Fruit fly (Drosophila melanogaster) whole organism, embryonic: ENCODE data around the gene CG32651.

Experiments
- CG10147 ChIP-seq: fragments of 200-800 bp; sonication (Bioruptor generic); optimal IDR thresholded peaks from 2 replicates; lab custom pipeline; 2019; ENCODE audit warnings: missing biosample characterization, mild to moderate bottlenecking, missing genetic modification characterization, moderate library complexity
- CG10979 ChIP-seq: fragments of 200-800 bp; sonication (Bioruptor generic); optimal IDR thresholded peaks from 2 replicates; lab custom pipeline; 2018; ENCODE audit warnings: missing biosample characterization, mild to moderate bottlenecking, missing genetic modification characterization, moderate library complexity
- CG12769 ChIP-seq: fragments of 200-800 bp; sonication (Bioruptor generic); optimal IDR thresholded peaks from 2 replicates; lab custom pipeline; 2019; ENCODE audit warnings: missing biosample characterization, mild to moderate bottlenecking, missing genetic modification characterization, moderate library complexity
- CG13775 ChIP-seq: fragments of 200-800 bp; sonication (Bioruptor generic); optimal IDR thresholded peaks from 3 replicates; lab custom pipeline; 2017; ENCODE audit warnings: missing biosample characterization, mild to moderate bottlenecking, missing genetic modification characterization
- CG17361 ChIP-seq: fragments of 200-800 bp; sonication (Bioruptor generic); IDR thresholded peaks from 3 replicates; pipeline ENCODE4 v1.3.6; 2022; ENCODE audit warnings: missing biosample characterization, missing genetic modification characterization
- CG17612 ChIP-seq: fragments of 200-800 bp; sonication (Bioruptor generic); IDR thresholded peaks from 2 replicates; pipeline ENCODE4 v1.3.6; 2022; ENCODE audit warnings: missing biosample characterization, missing genetic modification characterization
- CG2120 ChIP-seq: fragments of 200-800 bp; sonication (Bioruptor generic); optimal IDR thresholded peaks from 3 replicates; lab custom pipeline; 2016; ENCODE audit warnings: missing biosample characterization, missing genetic modification characterization
- CG2678 ChIP-seq: fragments of 200-800 bp; sonication (Bioruptor generic); optimal IDR thresholded peaks from 3 replicates; lab custom pipeline; 2019; ENCODE audit warnings: missing biosample characterization, mild to moderate bottlenecking, missing genetic modification characterization, moderate library complexity
- CG2712 ChIP-seq: fragments of 200-800 bp; optimal IDR thresholded peaks from 3 replicates; lab custom pipeline; 2019; ENCODE audit warnings: missing biosample characterization, mild to moderate bottlenecking, missing genetic modification characterization, moderate library complexity
- CG32767 ChIP-seq: fragments of 200-800 bp; sonication (Bioruptor generic); IDR thresholded peaks from 2 replicates; pipeline ENCODE4 v1.3.6; 2022; ENCODE audit warnings: missing biosample characterization, missing genetic modification characterization
- CG34376 ChIP-seq: fragments of 200-800 bp; sonication (Bioruptor generic); optimal IDR thresholded peaks from 2 replicates; lab custom pipeline; 2018; ENCODE audit warnings: missing biosample characterization, mild to moderate bottlenecking, missing genetic modification characterization
- CG7839 ChIP-seq: fragments of 200-800 bp; sonication (Bioruptor generic); optimal IDR thresholded peaks from 3 replicates; lab custom pipeline; 2018; ENCODE audit warnings: missing biosample characterization, mild to moderate bottlenecking, missing genetic modification characterization, moderate library complexity
- CTCF ChIP-seq: fragments of 200-800 bp; sonication (Bioruptor generic); optimal IDR thresholded peaks from 2 replicates; lab custom pipeline; 2017; ENCODE audit warnings: missing biosample characterization, mild to moderate bottlenecking, missing genetic modification characterization, moderate library complexity
- Dip2 ChIP-seq: fragments of 200-800 bp; sonication (Bioruptor generic); IDR thresholded peaks from 2 replicates; pipeline ENCODE4 v1.3.6; 2022; ENCODE audit warnings: missing biosample characterization, missing genetic modification characterization
- Ets65A ChIP-seq: fragments of 200-800 bp; sonication (Bioruptor generic); peaks from one replicate; lab custom pipeline; 2016; ENCODE audit warnings: missing biosample characterization, missing genetic modification characterization
- HmgD ChIP-seq: fragments of 200-800 bp; sonication (Bioruptor generic); optimal IDR thresholded peaks from 3 replicates; lab custom pipeline; 2016; ENCODE audit warnings: missing biosample characterization, missing genetic modification characterization
- Hsf ChIP-seq: fragments of 200-800 bp; sonication (Bioruptor generic); optimal IDR thresholded peaks from 3 replicates; lab custom pipeline; 2016; ENCODE audit warnings: missing biosample characterization, missing genetic modification characterization
- Max ChIP-seq: fragments of 200-800 bp; sonication (Bioruptor generic); optimal IDR thresholded peaks from 2 replicates; lab custom pipeline; 2016; ENCODE audit warnings: missing biosample characterization, mild to moderate bottlenecking, missing genetic modification characterization
- Myb ChIP-seq: fragments of 200-800 bp; sonication (Bioruptor generic); optimal IDR thresholded peaks from 2 replicates; lab custom pipeline; 2016; ENCODE audit warnings: missing biosample characterization, missing genetic modification characterization
- NFAT ChIP-seq: fragments of 200-800 bp; sonication (Bioruptor generic); IDR thresholded peaks from 2 replicates; pipeline ENCODE4 v1.3.6; 2022; ENCODE audit warnings: missing biosample characterization, missing genetic modification characterization
- Oaz ChIP-seq: fragments of 200-800 bp; sonication (Bioruptor generic); IDR thresholded peaks from 2 replicates; pipeline ENCODE4 v1.3.6; 2022; ENCODE audit warnings: missing biosample characterization, missing genetic modification characterization
- PHDP ChIP-seq: fragments of 200-800 bp; sonication (Bioruptor generic); optimal IDR thresholded peaks from 3 replicates; lab custom pipeline; 2018; ENCODE audit warnings: missing biosample characterization, mild to moderate bottlenecking, missing genetic modification characterization, moderate library complexity
- Ptx1 ChIP-seq: fragments of 200-800 bp; sonication (Bioruptor generic); IDR thresholded peaks from 2 replicates; pipeline ENCODE4 v1.3.6; 2022; ENCODE audit warnings: missing biosample characterization, missing genetic modification characterization
- Sox102F ChIP-seq: fragments of 200-800 bp; sonication (Bioruptor generic); optimal IDR thresholded peaks from 2 replicates; lab custom pipeline; 2018; ENCODE audit warnings: missing biosample characterization, mild to moderate bottlenecking, missing genetic modification characterization, moderate library complexity
- Ssrp ChIP-seq: fragments of 200-800 bp; sonication (Bioruptor generic); optimal IDR thresholded peaks from 2 replicates; lab custom pipeline; 2018; ENCODE audit warnings: missing biosample characterization, mild to moderate bottlenecking, missing genetic modification characterization, moderate library complexity
- Trl ChIP-seq, 3 experiments: fragments of >200 bp in 2 of 3; fragments of 200-800 bp in 1 of 3; sonication (Bioruptor generic) in 1 of 3; optimal IDR thresholded peaks; 2 replicates in 1 of 3; 3 replicates in 2 of 3; lab custom pipeline; 2016 to 2017; ENCODE audit warnings: missing biosample characterization in 1 of 3, missing genetic modification characterization in 1 of 3
- amos ChIP-seq: fragments of 200-800 bp; sonication (Bioruptor generic); IDR thresholded peaks from 2 replicates; pipeline ENCODE4 v1.3.6; 2022; ENCODE audit warnings: missing biosample characterization, missing genetic modification characterization; ENCODE audit not compliant: partially characterized antibody
- az2 ChIP-seq: fragments of 200-800 bp; sonication (Bioruptor generic); optimal IDR thresholded peaks from 3 replicates; lab custom pipeline; 2016; ENCODE audit warnings: missing biosample characterization, missing genetic modification characterization
- crol ChIP-seq: fragments of 200-800 bp; sonication (Bioruptor generic); IDR thresholded peaks from 2 replicates; pipeline ENCODE4 v1.3.6; 2022; ENCODE audit warnings: missing biosample characterization, missing genetic modification characterization
- dpn ChIP-seq, 2 experiments: fragments of 200-800 bp; sonication (Bioruptor generic); optimal IDR thresholded peaks; 3 replicates each; lab custom pipeline; 2016; ENCODE audit warnings: missing biosample characterization in 2 of 2, missing genetic modification characterization in 2 of 2
- ewg ChIP-seq: fragments of 200-800 bp; sonication (Bioruptor generic); optimal IDR thresholded peaks from 3 replicates; lab custom pipeline; 2017; ENCODE audit warnings: mild to moderate bottlenecking, missing biosample characterization, missing genetic modification reagents, missing genetic modification characterization
- gce ChIP-seq: fragments of 200-800 bp; sonication (Bioruptor generic); IDR thresholded peaks from 3 replicates; pipeline ENCODE4 v1.3.6; 2022; ENCODE audit warnings: missing biosample characterization, missing genetic modification characterization
- gem ChIP-seq: fragments of 200-800 bp; sonication (Bioruptor generic); optimal IDR thresholded peaks from 2 replicates; lab custom pipeline; 2019; ENCODE audit warnings: missing biosample characterization, mild to moderate bottlenecking, missing genetic modification characterization, moderate library complexity
- grau ChIP-seq: fragments of 200-800 bp; optimal IDR thresholded peaks from 3 replicates; lab custom pipeline; 2019; ENCODE audit warnings: missing biosample characterization, mild to moderate bottlenecking, missing genetic modification characterization, moderate library complexity
- h ChIP-seq: fragments of >200 bp; optimal IDR thresholded peaks from 2 replicates; lab custom pipeline; 2017
- inv ChIP-seq: fragments of 200-800 bp; sonication (Bioruptor generic); IDR thresholded peaks from 2 replicates; pipeline ENCODE4 v1.3.6; 2022; ENCODE audit warnings: missing biosample characterization, missing genetic modification characterization; ENCODE audit not compliant: partially characterized antibody
- nmo ChIP-seq: fragments of 200-800 bp; sonication (Bioruptor generic); optimal IDR thresholded peaks from 2 replicates; lab custom pipeline; 2018; ENCODE audit warnings: missing biosample characterization, mild to moderate bottlenecking, missing genetic modification characterization, moderate library complexity
- odd ChIP-seq: fragments of 200-800 bp; sonication (Bioruptor generic); optimal IDR thresholded peaks from 2 replicates; lab custom pipeline; 2017; ENCODE audit warnings: missing biosample characterization, mild to moderate bottlenecking, missing genetic modification characterization
- pnt ChIP-seq: fragments of 200-800 bp; sonication (Bioruptor generic); optimal IDR thresholded peaks from 3 replicates; lab custom pipeline; 2016; ENCODE audit warnings: missing biosample characterization, missing genetic modification characterization
- sd ChIP-seq: fragments of 200-800 bp; sonication (Bioruptor generic); optimal IDR thresholded peaks from 3 replicates; lab custom pipeline; 2018; ENCODE audit warnings: missing biosample characterization, mild to moderate bottlenecking, missing genetic modification characterization, moderate library complexity
- sens ChIP-seq: fragments of 200-800 bp; sonication (Bioruptor generic); peaks from one replicate; lab custom pipeline; 2016; ENCODE audit warnings: missing biosample characterization, missing genetic modification characterization
- sisA ChIP-seq: fragments of 200-800 bp; sonication (Bioruptor generic); IDR thresholded peaks from 2 replicates; pipeline ENCODE4 v1.3.6; 2022; ENCODE audit warnings: missing biosample characterization, missing genetic modification characterization
- so ChIP-seq: fragments of 200-800 bp; sonication (Bioruptor generic); IDR thresholded peaks from 3 replicates; pipeline ENCODE4 v1.3.6; 2022; ENCODE audit warnings: missing biosample characterization, missing genetic modification characterization
- sug ChIP-seq: fragments of 200-800 bp; optimal IDR thresholded peaks from 2 replicates; lab custom pipeline; 2019; ENCODE audit warnings: missing biosample characterization, mild to moderate bottlenecking, missing genetic modification characterization, moderate library complexity
- unpg ChIP-seq: fragments of 200-800 bp; sonication (Bioruptor generic); optimal IDR thresholded peaks from 3 replicates; lab custom pipeline; 2018; ENCODE audit warnings: missing biosample characterization, mild to moderate bottlenecking, missing genetic modification characterization, moderate library complexity

CG32651 gene

DNA sequence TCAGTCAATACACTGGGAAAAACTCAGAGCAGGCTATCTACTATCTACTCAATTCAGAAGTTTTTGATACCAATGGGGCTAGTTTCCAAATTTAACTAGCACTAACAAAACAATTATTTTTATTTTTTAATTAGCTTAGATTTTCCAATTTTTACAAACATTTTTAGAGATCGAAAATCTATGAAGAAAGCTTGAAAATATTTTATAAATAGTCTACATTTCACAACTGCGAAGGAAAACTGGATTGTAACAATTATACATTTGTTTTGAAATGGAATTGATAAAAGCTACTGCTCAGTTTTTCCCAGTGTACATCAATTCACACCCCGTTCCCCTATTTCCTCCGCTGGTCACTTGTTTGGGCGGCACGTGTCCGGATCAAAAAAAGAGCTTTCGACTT is 39.6 kb upstream of the CG32651 start (continued):
- TF ChIP-seq Ets65A (GFP tag; lab: Kevin White, UChicago), result peak; percentile 42
- TF ChIP-seq CG2120 (GFP tag; lab: Kevin White, UChicago), result peak; percentile 4
- peak; percentile 16; the same call in 1 of the 2 replicates for TF ChIP-seq Ptx1 (GFP tag; lab: Robert Waterston, UW)
- TF ChIP-seq Ssrp (tag; lab: Kevin White, UChicago), result peak; percentile 29
- TF ChIP-seq sens, result peak; percentile 77
- TF ChIP-seq CG2678 (tag; lab: Kevin White, UChicago), result peak; percentile 45
- no peak for TF ChIP-seq CG17612
- TF ChIP-seq nmo (GFP tag; lab: Kevin White, UChicago), result peak; percentile 17
- no peak for TF ChIP-seq CG10147 (GFP tag; lab: Kevin White, UChicago)

DNA sequence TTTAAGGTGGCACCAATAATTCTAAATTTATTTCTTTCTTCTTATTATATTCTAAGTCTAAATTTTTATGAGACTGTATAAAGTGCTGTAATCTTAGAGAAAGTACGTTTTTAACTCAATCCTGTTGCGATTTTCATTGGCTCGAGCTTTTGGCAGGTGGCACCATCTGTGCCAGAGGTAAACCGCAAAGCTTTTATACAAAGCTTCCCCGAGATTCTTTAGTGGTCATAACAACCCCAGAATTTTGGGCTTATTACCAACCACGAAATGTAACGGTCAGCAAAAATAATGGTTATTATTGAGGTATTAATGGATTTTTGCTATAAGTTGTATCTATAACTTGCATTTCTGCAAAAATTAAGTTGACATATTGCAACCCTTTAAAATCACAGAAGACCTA is 28.8 kb upstream of the CG32651 start:
- TF ChIP-seq Dip2 (peak; percentile 81), inv (GFP tag; lab: Robert Waterston, UW) (no peak), CG13775 (GFP tag; lab: Kevin White, UChicago) (no peak), Hsf (GFP tag; lab: Kevin White, UChicago) (no peak), CG32767 (GFP tag; lab: Robert Waterston, UW) (no peak), h (lab: Kevin White, UChicago) (no peak), Max (no peak), CTCF (GFP tag; lab: Kevin White, UChicago) (peak; percentile 88), unpg (no peak), CG34376 (GFP tag; lab: Kevin White, UChicago) (no peak), Myb (GFP tag; lab: Kevin White, UChicago) (peak; percentile 51), sug (tag; lab: Kevin White, UChicago) (no peak)

DNA sequence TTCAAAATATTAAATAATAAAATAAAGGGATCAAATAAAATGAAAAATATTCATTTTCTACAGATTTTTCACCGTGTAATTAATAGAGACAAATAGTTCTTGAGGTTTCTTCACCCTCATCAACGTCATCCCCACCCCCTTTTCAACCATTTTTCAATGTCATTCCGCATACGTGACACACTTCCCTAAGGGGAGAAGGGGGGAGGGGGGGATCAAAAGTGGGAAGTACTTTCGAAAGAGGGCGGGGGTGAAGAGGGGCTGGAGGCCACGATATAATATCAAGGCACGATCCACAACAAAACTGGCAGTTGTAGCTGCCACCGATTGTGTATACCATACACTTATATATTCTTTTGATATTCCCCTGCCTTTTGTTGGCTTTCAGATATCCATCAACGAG is 26.3 kb upstream of the CG32651 start:
- TF ChIP-seq sd (tag; lab: Kevin White, UChicago) (peak; percentile 70), crol (GFP tag; lab: Robert Waterston, UW) (peak; percentile 69), CG32767 (GFP tag; lab: Robert Waterston, UW) (no peak), CG12769 (tag; lab: Kevin White, UChicago) (peak; percentile 87), gem (tag; lab: Kevin White, UChicago) (peak; percentile 8)

DNA sequence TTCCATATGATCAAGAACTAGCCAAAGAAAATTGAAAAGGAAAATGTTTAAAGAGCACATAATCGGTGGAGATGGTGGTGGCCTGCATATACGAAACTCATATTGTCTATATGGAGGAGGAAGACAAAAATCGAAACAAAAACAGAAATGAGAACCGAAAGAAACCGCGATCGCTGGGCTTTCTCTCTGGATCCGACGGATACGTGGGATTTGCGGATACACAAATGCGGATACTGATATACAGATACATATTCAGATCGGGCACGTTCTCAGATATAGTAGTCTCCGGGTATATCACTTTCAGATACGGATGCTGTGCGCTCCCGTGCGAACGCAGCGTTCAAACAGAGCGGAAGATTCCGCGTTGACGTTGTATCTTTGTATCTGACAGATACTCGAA is 23.6 kb upstream of the CG32651 start, which contains the start of gene Pkcdelta:
Pkcdelta (plus strand) TSS at position 301 of the 400 bp plus-strand sequence.
- peak in 1 of 2 experiments; percentile 43 for TF ChIP-seq Trl (optimal IDR thresholded peaks at IDR 0.05; lab: Kevin White, UChicago)
- no peak for TF ChIP-seq Trl (GFP tag; optimal IDR thresholded peaks at IDR 0.05; lab: Kevin White, UChicago)
- TF ChIP-seq CG12769 (tag; lab: Kevin White, UChicago), result no peak
- TF ChIP-seq Ets65A (GFP tag; lab: Kevin White, UChicago), result peak; percentile 5
- TF ChIP-seq so, result peak; percentile 63; the same call in 1 of the 3 replicates

DNA sequence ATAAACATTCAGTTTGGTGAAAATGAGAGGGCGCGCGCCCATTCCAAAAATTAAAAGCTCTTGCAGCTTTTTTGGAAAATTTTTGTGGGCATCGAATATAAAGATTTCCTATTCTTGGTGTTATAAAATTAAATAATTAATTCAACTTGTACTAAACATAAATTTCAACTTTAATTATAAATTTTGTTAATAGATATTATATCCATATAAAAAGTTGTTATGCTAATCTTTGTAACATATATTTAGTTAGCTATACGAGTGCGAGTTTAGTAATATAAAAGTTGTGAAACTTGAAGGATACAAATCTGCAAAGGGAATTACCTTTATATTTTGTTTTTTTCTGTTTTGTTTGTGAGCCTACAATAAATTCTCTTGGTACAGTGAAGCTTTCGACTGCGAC is 23.2 kb upstream of the CG32651 start:
- TF ChIP-seq Ssrp (tag; lab: Kevin White, UChicago), result peak; percentile 4
- TF ChIP-seq odd (GFP tag; lab: Kevin White, UChicago), result no peak
- TF ChIP-seq pnt (GFP tag; lab: Kevin White, UChicago), result no peak
- TF ChIP-seq Sox102F, result peak; percentile 57
- TF ChIP-seq Ptx1 (GFP tag; lab: Robert Waterston, UW), result 0 out of 2 replicates have a peak, but pooled peaks have one; percentile 17
- TF ChIP-seq amos (GFP tag; lab: Robert Waterston, UW), result no peak
- TF ChIP-seq CG7839 (tag; lab: Kevin White, UChicago), result peak; percentile 30
- TF ChIP-seq CG10979 (tag; lab: Kevin White, UChicago), result no peak
- TF ChIP-seq CG2712, result peak; percentile 19
- TF ChIP-seq sisA (GFP tag; lab: Robert Waterston, UW), result no peak
- no peak for TF ChIP-seq dpn (GFP tag; optimal IDR thresholded peaks at IDR 0.05; lab: Kevin White, UChicago)
- TF ChIP-seq grau (tag; lab: Kevin White, UChicago), result peak; percentile 56
- no peak for TF ChIP-seq ewg (GFP tag; lab: Kevin White, UChicago)
- TF ChIP-seq HmgD, result no peak
- TF ChIP-seq CG17361 (GFP tag; lab: Robert Waterston, UW), result peak; percentile 36; the same call in 1 of the 3 replicates
- peak; percentile 33 for TF ChIP-seq PHDP (tag; lab: Kevin White, UChicago)
- TF ChIP-seq NFAT (GFP tag; lab: Robert Waterston, UW), result no peak
- no peak for TF ChIP-seq Oaz (GFP tag; lab: Robert Waterston, UW)
- TF ChIP-seq Max, result no peak
- TF ChIP-seq gce (GFP tag; lab: Robert Waterston, UW), result no peak
- TF ChIP-seq az2 (GFP tag; lab: Kevin White, UChicago), result no peak
